Worm (Caenorhabditis elegans) whole organism, young adult: ENCODE measurements around the gene K02C4.3.

Experiments used
- B0261.1 ChIP-seq: sonication (generic microtip); optimal IDR thresholded peaks from 2 replicates; lab custom pipeline; 2016; ENCODE audit warnings: mild to moderate bottlenecking, missing genetic modification characterization, moderate library complexity, missing compliant biosample characterization
- F23B12.7 ChIP-seq: sonication (generic microtip); optimal IDR thresholded peaks from 2 replicates; lab custom pipeline; 2017; ENCODE audit warnings: missing genetic modification characterization, mild to moderate bottlenecking, missing compliant biosample characterization, antibody characterized with exemption, moderate library complexity; ENCODE audit not compliant: insufficient read depth
- F33H1.4 ChIP-seq: fragments of 200-800 bp; sonication (Bioruptor generic); IDR thresholded peaks from 2 replicates; pipeline ENCODE4 v1.3.6; 2022; ENCODE audit warnings: missing genetic modification reagents, missing genetic modification characterization, missing compliant biosample characterization
- F37B4.10 ChIP-seq: fragments of 200-800 bp; sonication (Bioruptor generic); IDR thresholded peaks from 2 replicates; pipeline ENCODE4 v1.3.6; 2022; ENCODE audit warnings: missing genetic modification characterization, missing compliant biosample characterization
- F55B11.4 ChIP-seq: sonication (generic microtip); optimal IDR thresholded peaks from 2 replicates; lab custom pipeline; 2016; ENCODE audit warnings: missing compliant biosample characterization, missing genetic modification characterization, borderline replicate concordance; ENCODE audit not compliant: insufficient read depth
- F57A8.1 ChIP-seq: fragments of 200-800 bp; sonication (Bioruptor generic); optimal IDR thresholded peaks from 2 replicates; lab custom pipeline; 2018; ENCODE audit warnings: mild to moderate bottlenecking, missing genetic modification characterization, moderate library complexity, missing compliant biosample characterization
- T07F8.4 ChIP-seq: sonication (generic microtip); optimal IDR thresholded peaks from 2 replicates; lab custom pipeline; 2016; ENCODE audit warnings: mild to moderate bottlenecking, missing genetic modification characterization, moderate library complexity, missing compliant biosample characterization
- Y79H2A.3 ChIP-seq: fragments of 200-800 bp; sonication (Bioruptor generic); conservative IDR thresholded peaks from 2 replicates; pipeline ENCODE4 v1.3.6; 2022; ENCODE audit warnings: missing genetic modification reagents, missing genetic modification characterization, missing compliant biosample characterization
- akir-1 ChIP-seq: fragments of 200-800 bp; sonication (Bioruptor generic); optimal IDR thresholded peaks from 2 replicates; lab custom pipeline; 2018; ENCODE audit warnings: mild to moderate bottlenecking, missing genetic modification characterization, moderate library complexity, missing compliant biosample characterization
- athp-1 ChIP-seq: sonication (generic microtip); optimal IDR thresholded peaks from 2 replicates; lab custom pipeline; 2017; ENCODE audit warnings: mild to moderate bottlenecking, missing genetic modification characterization, missing compliant biosample characterization
- attf-3 ChIP-seq: fragments of 200-800 bp; sonication (Bioruptor generic); conservative IDR thresholded peaks from 2 replicates; pipeline ENCODE4 v1.3.6; 2022; ENCODE audit warnings: missing genetic modification reagents, missing genetic modification characterization, missing compliant biosample characterization
- bed-1 ChIP-seq: fragments of 200-800 bp; sonication (Bioruptor generic); IDR thresholded peaks from 2 replicates; pipeline ENCODE4 v1.3.6; 2022; ENCODE audit warnings: missing genetic modification reagents, missing genetic modification characterization, missing compliant biosample characterization
- bed-2 ChIP-seq: fragments of 200-800 bp; sonication (Bioruptor generic); IDR thresholded peaks from 2 replicates; pipeline ENCODE4 v1.3.6; 2022; ENCODE audit warnings: missing genetic modification reagents, missing genetic modification characterization, missing compliant biosample characterization
- cebp-1 ChIP-seq, 2 experiments: fragments of 200-800 bp in 1 of 2; sonication (Bioruptor generic) in 1 of 2; sonication (generic microtip) in 1 of 2; IDR thresholded peaks in 1 of 2; optimal IDR thresholded peaks in 1 of 2; 2 replicates each; pipeline versions ENCODE4 v1.3.6 to Lab custom; 2017 to 2022; ENCODE audit warnings: missing compliant biosample characterization in 2 of 2, missing genetic modification characterization in 2 of 2, mild to moderate bottlenecking in 1 of 2, missing genetic modification reagents in 1 of 2, moderate library complexity in 1 of 2
- ceh-100 ChIP-seq: fragments of 200-800 bp; sonication (Bioruptor generic); IDR thresholded peaks from 2 replicates; pipeline ENCODE4 v1.3.6; 2022; ENCODE audit warnings: missing genetic modification reagents, missing genetic modification characterization, missing compliant biosample characterization
- ceh-27 ChIP-seq: fragments of 200-800 bp; sonication (Bioruptor generic); optimal IDR thresholded peaks from 2 replicates; lab custom pipeline; 2018; ENCODE audit warnings: mild to moderate bottlenecking, missing genetic modification characterization, moderate library complexity, missing compliant biosample characterization
- ceh-40 ChIP-seq: fragments of 200-800 bp; sonication (Bioruptor generic); IDR thresholded peaks from 2 replicates; pipeline ENCODE4 v1.3.6; 2022; ENCODE audit warnings: missing genetic modification characterization, missing compliant biosample characterization
- dpff-1 ChIP-seq: sonication (generic microtip); optimal IDR thresholded peaks from 2 replicates; lab custom pipeline; 2017; ENCODE audit warnings: mild to moderate bottlenecking, missing genetic modification characterization, missing compliant biosample characterization
- ekl-4 ChIP-seq: fragments of 200-800 bp; sonication (Bioruptor generic); IDR thresholded peaks from 2 replicates; pipeline ENCODE4 v1.3.6; 2022; ENCODE audit warnings: missing genetic modification reagents, missing genetic modification characterization, missing compliant biosample characterization
- ets-4 ChIP-seq: fragments of 200-800 bp; sonication (Bioruptor generic); optimal IDR thresholded peaks from 2 replicates; lab custom pipeline; 2018; ENCODE audit warnings: mild to moderate bottlenecking, missing genetic modification characterization, missing compliant biosample characterization
- fkh-3 ChIP-seq: sonication (generic microtip); optimal IDR thresholded peaks from 2 replicates; lab custom pipeline; 2016; ENCODE audit warnings: mild to moderate bottlenecking, missing genetic modification characterization, missing compliant biosample characterization
- him-1 ChIP-seq: sonication (generic microtip); optimal IDR thresholded peaks from 2 replicates; lab custom pipeline; 2016; ENCODE audit warnings: missing genotype, missing genetic modification reagents, missing genetic modification characterization, missing compliant biosample characterization
- hlh-12 ChIP-seq: sonication (generic microtip); optimal IDR thresholded peaks from 2 replicates; lab custom pipeline; 2016; ENCODE audit warnings: missing genetic modification characterization, missing compliant biosample characterization
- hlh-26 ChIP-seq: fragments of 200-800 bp; sonication (Bioruptor generic); conservative IDR thresholded peaks from 2 replicates; pipeline ENCODE4 v1.3.6; 2022; ENCODE audit warnings: missing genetic modification reagents, missing genetic modification characterization, missing compliant biosample characterization
- hrde-1 ChIP-seq: sonication (generic microtip); optimal IDR thresholded peaks from 2 replicates; lab custom pipeline; 2016; ENCODE audit warnings: missing genetic modification characterization, mild to moderate bottlenecking, missing compliant biosample characterization, moderate library complexity, missing genotype, missing genetic modification reagents, borderline replicate concordance
- hsf-1 ChIP-seq: fragments of 200-800 bp; sonication (Bioruptor generic); IDR thresholded peaks from 2 replicates; pipeline ENCODE4 v1.3.6; 2022; ENCODE audit warnings: missing genetic modification reagents, missing genetic modification characterization, missing compliant biosample characterization
- lin-35 ChIP-seq, 3 experiments: fragments of 150-350 bp in 2 of 3; sonication (generic microtip) in 1 of 3; optimal IDR thresholded peaks; 2 replicates each; lab custom pipeline; 2014 to 2018; ENCODE audit warnings: missing biosample characterization in 3 of 3, missing genetic modification characterization in 3 of 3, missing genetic modification reagents in 3 of 3
- lin-40 ChIP-seq: sonication (generic microtip); optimal IDR thresholded peaks from 2 replicates; lab custom pipeline; 2016; ENCODE audit warnings: missing genetic modification characterization, mild to moderate bottlenecking, missing compliant biosample characterization, missing genotype, missing genetic modification reagents
- lin-54 ChIP-seq: fragments of 200-800 bp; sonication (Bioruptor generic); optimal IDR thresholded peaks from 2 replicates; lab custom pipeline; 2018; ENCODE audit warnings: mild to moderate bottlenecking, missing genetic modification characterization, missing compliant biosample characterization
- lir-1 ChIP-seq: fragments of 200-800 bp; sonication (Bioruptor generic); conservative IDR thresholded peaks from 2 replicates; pipeline ENCODE4 v1.3.6; 2022; ENCODE audit warnings: missing genetic modification reagents, missing genetic modification characterization, missing compliant biosample characterization
- madf-6 ChIP-seq: fragments of 200-800 bp; sonication (Bioruptor generic); IDR thresholded peaks from 2 replicates; pipeline ENCODE4 v1.3.6; 2022; ENCODE audit warnings: missing genetic modification reagents, missing genetic modification characterization, missing compliant biosample characterization
- madf-8 ChIP-seq: fragments of 200-800 bp; sonication (Bioruptor generic); conservative IDR thresholded peaks from 2 replicates; pipeline ENCODE4 v1.3.6; 2022; ENCODE audit warnings: missing genetic modification reagents, missing genetic modification characterization, missing compliant biosample characterization
- mxl-1 ChIP-seq: sonication (generic microtip); optimal IDR thresholded peaks from 2 replicates; lab custom pipeline; 2016; ENCODE audit warnings: missing genetic modification characterization, missing compliant biosample characterization
- nfya-2 ChIP-seq: fragments of 200-800 bp; sonication (Bioruptor generic); IDR thresholded peaks from 2 replicates; pipeline ENCODE4 v1.3.6; 2022; ENCODE audit warnings: missing genetic modification reagents, missing genetic modification characterization, missing compliant biosample characterization
- nhr-90 ChIP-seq: sonication (generic microtip); optimal IDR thresholded peaks from 2 replicates; lab custom pipeline; 2016; ENCODE audit warnings: missing genotype, mild to moderate bottlenecking, missing genetic modification characterization, missing compliant biosample characterization
- rcor-1 ChIP-seq: fragments of 200-800 bp; sonication (Bioruptor generic); IDR thresholded peaks from 2 replicates; pipeline ENCODE4 v1.3.6; 2022; ENCODE audit warnings: missing genetic modification reagents, missing genetic modification characterization, missing compliant biosample characterization
- rec-8 ChIP-seq, 2 experiments: sonication (generic microtip); optimal IDR thresholded peaks; 2 replicates each; lab custom pipeline; 2016; ENCODE audit warnings: mild to moderate bottlenecking in 2 of 2, missing genetic modification characterization in 2 of 2, missing genetic modification reagents in 2 of 2, missing genotype in 2 of 2, missing biosample characterization in 1 of 2, missing compliant biosample characterization in 1 of 2, moderate library complexity in 1 of 2
- repo-1 ChIP-seq: sonication (generic microtip); optimal IDR thresholded peaks from 2 replicates; lab custom pipeline; 2017; ENCODE audit warnings: mild to moderate bottlenecking, missing genetic modification characterization, missing compliant biosample characterization
- snpc-1.1 ChIP-seq: sonication (generic microtip); optimal IDR thresholded peaks from 2 replicates; lab custom pipeline; 2017; ENCODE audit warnings: missing genetic modification characterization, mild to moderate bottlenecking, missing compliant biosample characterization, antibody characterized with exemption, moderate library complexity, missing genotype, missing genetic modification reagents; ENCODE audit not compliant: insufficient read depth
- snpc-1.3 ChIP-seq: sonication (generic microtip); optimal IDR thresholded peaks from 2 replicates; lab custom pipeline; 2017; ENCODE audit warnings: missing genetic modification characterization, mild to moderate bottlenecking, missing compliant biosample characterization, antibody characterized with exemption, moderate library complexity, missing genotype, missing genetic modification reagents; ENCODE audit not compliant: insufficient read depth
- snpc-3.4 ChIP-seq: sonication (generic microtip); optimal IDR thresholded peaks from 2 replicates; lab custom pipeline; 2017; ENCODE audit warnings: missing genetic modification characterization, mild to moderate bottlenecking, missing compliant biosample characterization, antibody characterized with exemption, moderate library complexity, missing genotype, missing genetic modification reagents
- snpc-4 ChIP-seq, 5 experiments: fragments of 150-350 bp in 1 of 5; sonication (generic microtip) in 4 of 5; optimal IDR thresholded peaks; 2 replicates each; lab custom pipeline; 2014 to 2018; ENCODE audit warnings: missing genetic modification characterization in 5 of 5, missing biosample characterization in 3 of 5, antibody characterized with exemption in 2 of 5, mild to moderate bottlenecking in 2 of 5, missing compliant biosample characterization in 2 of 5, missing genotype in 2 of 5, moderate library complexity in 2 of 5, missing genetic modification reagents in 1 of 5
- zim-3 ChIP-seq: sonication (generic microtip); optimal IDR thresholded peaks from 2 replicates; lab custom pipeline; 2017; ENCODE audit warnings: mild to moderate bottlenecking, missing genetic modification characterization, moderate library complexity, missing compliant biosample characterization
- ztf-18 ChIP-seq: sonication (generic microtip); optimal IDR thresholded peaks from 2 replicates; lab custom pipeline; 2016; ENCODE audit warnings: missing genotype, mild to moderate bottlenecking, missing genetic modification characterization, missing compliant biosample characterization
- ztf-25 ChIP-seq: fragments of 200-800 bp; sonication (Bioruptor generic); IDR thresholded peaks from 2 replicates; pipeline ENCODE4 v1.3.6; 2022; ENCODE audit warnings: missing genetic modification reagents, missing genetic modification characterization, missing compliant biosample characterization
- ztf-6 ChIP-seq: fragments of 200-800 bp; sonication (Bioruptor generic); IDR thresholded peaks from 2 replicates; pipeline ENCODE4 v1.3.6; 2022; ENCODE audit warnings: missing genetic modification reagents, missing genetic modification characterization, missing compliant biosample characterization

The K02C4.3 gene

ce11 chrII:8086803-8087202 is at the start of gene K02C4.3:
TSS of gene K02C4.3 (minus strand) at chrII:8086853.
- TF ChIP-seq fkh-3 (no peak), snpc-1.3 (peak; percentile 7), nhr-90 (tag; lab: Kevin White, UChicago) (no peak), ztf-25 (GFP tag; lab: Robert Waterston, UW) (no peak), B0261.1 (no peak), F33H1.4 (peak; percentile 37; the same call in 1 of the 2 replicates), hsf-1 (GFP tag; lab: Robert Waterston, UW) (no peak), snpc-1.1 (tag; lab: Kevin White, UChicago) (peak; percentile 34), hlh-26 (no peak), ets-4 (no peak), F23B12.7 (tag; lab: Kevin White, UChicago) (peak; percentile 13), ceh-27 (GFP tag; lab: Kevin White, UChicago) (no peak), madf-6 (GFP tag; lab: Robert Waterston, UW) (peak; percentile 65), F55B11.4 (tag; lab: Kevin White, UChicago) (no peak), lin-54 (GFP tag; lab: Kevin White, UChicago) (peak; percentile 69), athp-1 (no peak), repo-1 (tag; lab: Kevin White, UChicago) (no peak), ekl-4 (no peak), ceh-40 (no peak), lin-40 (peak; percentile 37), bed-1 (no peak), nfya-2 (no peak), hrde-1 (tag; lab: Kevin White, UChicago) (no peak), akir-1 (no peak), dpff-1 (tag; lab: Kevin White, UChicago) (no peak), snpc-3.4 (peak; percentile 60), zim-3 (tag; lab: Kevin White, UChicago) (no peak), him-1 (tag; lab: Kevin White, UChicago) (peak; percentile 44), cebp-1 (GFP tag; IDR thresholded peaks at IDR 0.05; lab: Robert Waterston, UW) (no peak), cebp-1 (tag; optimal IDR thresholded peaks at IDR 0.05; lab: Kevin White, UChicago) (no peak), mxl-1 (tag; lab: Kevin White, UChicago) (no peak), Y79H2A.3 (GFP tag; lab: Robert Waterston, UW) (no peak), snpc-4 (GFP tag; optimal IDR thresholded peaks at IDR 0.05; lab: Kevin White, UChicago) (no peak), snpc-4 (tag; optimal IDR thresholded peaks at IDR 0.05; lab: Kevin White, UChicago) (peak; percentile 45 to 74 (median 73)), rcor-1 (GFP tag; lab: Robert Waterston, UW) (no peak), F57A8.1 (GFP tag; lab: Kevin White, UChicago) (no peak), bed-2 (GFP tag; lab: Robert Waterston, UW) (no peak), ztf-18 (tag; lab: Kevin White, UChicago) (peak; percentile 93), hlh-12 (tag; lab: Kevin White, UChicago) (no peak), ceh-100 (GFP tag; lab: Robert Waterston, UW) (no peak), T07F8.4 (tag; lab: Kevin White, UChicago) (no peak), rec-8 (tag; optimal IDR thresholded peaks at IDR 0.05; lab: Kevin White, UChicago) (no peak), lir-1 (GFP tag; lab: Robert Waterston, UW) (no peak), lin-35 (GFP tag; optimal IDR thresholded peaks at IDR 0.05; lab: Kevin White, UChicago) (peak in 1 of 3 experiments; percentile 80), attf-3 (no peak), ztf-6 (GFP tag; lab: Robert Waterston, UW) (no peak), F37B4.10 (GFP tag; lab: Robert Waterston, UW) (no peak), madf-8 (GFP tag; lab: Robert Waterston, UW) (peak; percentile 26; the same call in 1 of the 2 replicates)
